Fruit fly (Drosophila melanogaster): ENCODE results near the gene CG6927.

DNA sequence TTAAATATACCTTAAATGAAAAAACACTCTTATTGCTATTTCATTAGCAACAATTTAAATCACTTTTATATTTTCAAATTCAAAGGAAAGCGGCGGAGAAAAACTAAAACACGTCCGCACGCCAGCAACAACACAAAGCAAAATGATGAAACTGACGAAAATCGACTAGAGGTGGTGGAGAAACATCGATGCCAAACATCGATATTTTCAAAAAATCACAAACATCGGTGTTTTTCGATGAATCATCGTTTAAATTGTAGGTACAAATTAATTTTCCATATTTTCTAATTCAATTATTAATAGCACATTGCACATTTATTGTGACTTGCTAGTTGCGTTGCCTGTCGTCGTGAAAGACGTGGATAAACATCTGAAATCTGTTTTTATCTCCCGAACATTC is 24.3 kb downstream of the CG6927 start:
- TF ChIP-seq CTCF (optimal IDR thresholded peaks at IDR 0.05) = no peak
- TF ChIP-seq CG8478 (optimal IDR thresholded peaks at IDR 0.05) = no peak
